Worm (Caenorhabditis elegans): Measurements from ENCODE around the gene sru-19.
A peak's percentile ranks its signal among the peaks of the same experiment; 100 is the strongest.

Gene sru-19

ce11 chrIV:12498238-12498637 lies at the start of gene sru-19:
TSS of gene sru-19 (plus strand) at chrIV:12498538.
- no peak for TF ChIP-seq let-607 (tag; optimal IDR thresholded peaks at IDR 0.05)
- no peak for TF ChIP-seq ztf-26 (tag; optimal IDR thresholded peaks at IDR 0.05)
- no peak for TF ChIP-seq madf-3 (GFP tag; IDR thresholded peaks at IDR 0.05)
- TF ChIP-seq lin-26 (GFP tag; IDR thresholded peaks at IDR 0.05): no peak
- TF ChIP-seq hlh-26 (GFP tag; conservative IDR thresholded peaks at IDR 0.05): no peak
- no peak for TF ChIP-seq F55B11.4 (tag; optimal IDR thresholded peaks at IDR 0.05; ENCODE audit: borderline replicate concordance, insufficient read depth)
- TF ChIP-seq hrde-1 (tag; optimal IDR thresholded peaks at IDR 0.05; ENCODE audit: borderline replicate concordance): no peak
- no peak for TF ChIP-seq nhr-27 (tag; optimal IDR thresholded peaks at IDR 0.05)
- no peak for TF ChIP-seq xnd-1 (tag; optimal IDR thresholded peaks at IDR 0.05)

ce11 chrIV:12451225-12451831 lies 47.0 kb upstream of the sru-19 start, which contains the start of gene dpy-26:
TSS of gene dpy-26 (minus strand) at chrIV:12451335.
- no peak for TF ChIP-seq bed-2 (GFP tag; IDR thresholded peaks at IDR 0.05)
- no peak for TF ChIP-seq F49E8.2 (tag; optimal IDR thresholded peaks at IDR 0.05; ENCODE audit: insufficient read depth)
- TF ChIP-seq attf-3 (GFP tag; conservative IDR thresholded peaks at IDR 0.05): peak; percentile 91
- peak; percentile 54 for TF ChIP-seq efl-1 (GFP tag; optimal IDR thresholded peaks at IDR 0.05)
- no peak for TF ChIP-seq B0019.2 (GFP tag; conservative IDR thresholded peaks at IDR 0.05)
- TF ChIP-seq xnd-1 (tag; optimal IDR thresholded peaks at IDR 0.05): peak; percentile 22
- TF ChIP-seq D2030.7 (GFP tag; IDR thresholded peaks at IDR 0.05): peak; percentile 29; the same call in 1 of the 2 replicates
- no peak for TF ChIP-seq snpc-4 (GFP tag; optimal IDR thresholded peaks at IDR 0.05)
- peak in 2 of 4 experiments; percentile 13 to 14 for TF ChIP-seq snpc-4 (tag; optimal IDR thresholded peaks at IDR 0.05)
- peak; percentile 21; the same call in 1 of the 2 replicates for TF ChIP-seq madf-8 (GFP tag; conservative IDR thresholded peaks at IDR 0.05)
- TF ChIP-seq lsl-1 (GFP tag; optimal IDR thresholded peaks at IDR 0.05): peak; percentile 81
- TF ChIP-seq ekl-4 (GFP tag; IDR thresholded peaks at IDR 0.05): 0 out of 2 replicates have a peak, but pooled peaks have one; percentile 47
- TF ChIP-seq ZK185.1 (tag; optimal IDR thresholded peaks at IDR 0.05; ENCODE audit: poor library complexity, severe bottlenecking): peak; percentile 22
- TF ChIP-seq hmg-1.2 (GFP tag; IDR thresholded peaks at IDR 0.05): peak; percentile 48; the same call in 1 of the 2 replicates
- peak; percentile 49 for TF ChIP-seq madf-6 (GFP tag; IDR thresholded peaks at IDR 0.05)
- TF ChIP-seq F33H1.4 (GFP tag; IDR thresholded peaks at IDR 0.05): peak; percentile 73

- TF ChIP-seq B0336.3 (GFP tag; IDR thresholded peaks at IDR 0.05) (no peak), lsl-1 (GFP tag; optimal IDR thresholded peaks at IDR 0.05) (peak; percentile 71)
Measured at ce11 chrIV:12454115-12454514, 44.2 kb upstream of the sru-19 start, which contains the start of gene spe-44. TSS of gene spe-44 (minus strand) at chrIV:12454215.

- TF ChIP-seq F49E8.2 (tag; optimal IDR thresholded peaks at IDR 0.05; ENCODE audit: insufficient read depth): no peak
- no peak for TF ChIP-seq Y53G8AR.9 (GFP tag; conservative IDR thresholded peaks at IDR 0.05)
- no peak for TF ChIP-seq F23B12.7 (tag; optimal IDR thresholded peaks at IDR 0.05; ENCODE audit: insufficient read depth)
- no peak for TF ChIP-seq akir-1 (GFP tag; optimal IDR thresholded peaks at IDR 0.05)
- no peak for TF ChIP-seq ceh-91 (GFP tag; IDR thresholded peaks at IDR 0.05)
- no peak for TF ChIP-seq die-1 (tag; optimal IDR thresholded peaks at IDR 0.05)
- TF ChIP-seq zim-3 (tag; optimal IDR thresholded peaks at IDR 0.05): no peak
- TF ChIP-seq nfya-1 (tag; optimal IDR thresholded peaks at IDR 0.05; ENCODE audit: borderline replicate concordance, insufficient read depth): no peak
- no peak for TF ChIP-seq Y67H2A.10 (GFP tag; conservative IDR thresholded peaks at IDR 0.05)
- TF ChIP-seq nhr-80 (tag; optimal IDR thresholded peaks at IDR 0.05): no peak
- TF ChIP-seq tbx-9 (tag; optimal IDR thresholded peaks at IDR 0.05; ENCODE audit: borderline replicate concordance): no peak
- no peak for TF ChIP-seq sea-2 (GFP tag; IDR thresholded peaks at IDR 0.05)
- TF ChIP-seq ccch-3 (GFP tag; optimal IDR thresholded peaks at IDR 0.05): no peak
- no peak for TF ChIP-seq ceh-100 (GFP tag; IDR thresholded peaks at IDR 0.05)
- TF ChIP-seq hmg-20 (GFP tag; IDR thresholded peaks at IDR 0.05): no peak
- no peak for TF ChIP-seq rcor-1 (GFP tag; IDR thresholded peaks at IDR 0.05)
- no peak for TF ChIP-seq rpc-1 (optimal IDR thresholded peaks at IDR 0.05)
- no peak for TF ChIP-seq rpc-1 (tag; optimal IDR thresholded peaks at IDR 0.05)
- no peak for TF ChIP-seq madf-6 (GFP tag; IDR thresholded peaks at IDR 0.05)
- TF ChIP-seq F55B11.4 (tag; optimal IDR thresholded peaks at IDR 0.05; ENCODE audit: borderline replicate concordance, insufficient read depth): no peak
- no peak for TF ChIP-seq him-1 (tag; optimal IDR thresholded peaks at IDR 0.05)
Measured at ce11 chrIV:12454750-12455149, 43.6 kb upstream of the sru-19 start, which contains the start of gene smz-1. TSS of gene smz-1 (plus strand) at chrIV:12455050.

All from whole organism, young adult.